Worm (Caenorhabditis elegans): ENCODE data around the gene scl-11.

DNA sequence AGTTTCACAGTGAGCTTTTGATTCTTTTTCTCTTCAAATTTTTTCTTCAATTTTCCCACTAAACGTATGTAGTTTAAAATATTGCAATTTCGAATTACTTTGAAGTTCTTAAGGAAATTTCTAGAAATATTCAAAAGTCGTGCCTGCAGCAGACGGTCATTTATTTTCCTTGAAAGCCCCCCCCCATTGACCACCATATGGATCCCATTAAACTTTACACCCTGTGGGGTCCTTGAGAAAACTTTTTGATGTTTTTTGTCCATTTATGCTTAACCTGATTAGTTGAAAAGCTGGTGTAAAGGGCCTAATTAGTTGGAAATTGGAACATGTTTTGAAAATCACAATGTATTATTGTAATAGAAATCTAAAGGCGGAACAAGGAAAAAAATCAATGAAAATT lies 41.7 kb upstream of the scl-11 start:
- TF ChIP-seq nhr-237 (tag; optimal IDR thresholded peaks at IDR 0.05): no peak
- no peak for TF ChIP-seq rnt-1 (tag; optimal IDR thresholded peaks at IDR 0.05)
- no peak for TF ChIP-seq snpc-4 (tag; optimal IDR thresholded peaks at IDR 0.05)
- TF ChIP-seq nhr-71 (tag; optimal IDR thresholded peaks at IDR 0.05): no peak
- no peak for TF ChIP-seq unc-130 (tag; optimal IDR thresholded peaks at IDR 0.05)
- TF ChIP-seq pqm-1 (tag; optimal IDR thresholded peaks at IDR 0.05): no peak
- TF ChIP-seq jun-1 (tag; optimal IDR thresholded peaks at IDR 0.05): no peak
